Fruit fly (Drosophila melanogaster): ENCODE results near the gene rogdi.

dm6 chr3L:17005415-17005796, 43.9 kb upstream of the rogdi start:
- no peak for TF ChIP-seq D1 (tag; optimal IDR thresholded peaks at IDR 0.05)
- no peak for TF ChIP-seq gl (tag; optimal IDR thresholded peaks at IDR 0.05)
- no peak for TF ChIP-seq Snoo (tag; optimal IDR thresholded peaks at IDR 0.05)
- TF ChIP-seq rn (GFP tag; IDR thresholded peaks at IDR 0.05) = no peak
- no peak for TF ChIP-seq CG10348 (GFP tag; IDR thresholded peaks at IDR 0.05)
- no peak for TF ChIP-seq CG14655 (GFP tag; optimal IDR thresholded peaks at IDR 0.05)
- no peak for TF ChIP-seq CG8159 (tag; optimal IDR thresholded peaks at IDR 0.05)
